Worm (Caenorhabditis elegans) whole organism, L1 larva: ENCODE data around the gene mlt-7.
A peak's percentile ranks its signal among the peaks of the same experiment; 100 is the strongest.

ENCODE experiments used
- C16A3.4 ChIP-seq: fragments of 150-350 bp; optimal IDR thresholded peaks from 2 replicates; lab custom pipeline; 2014; ENCODE audit warnings: missing biosample characterization, missing genetic modification characterization
- alr-1 ChIP-seq: fragments of 200-800 bp; sonication (Bioruptor generic); optimal IDR thresholded peaks from 2 replicates; lab custom pipeline; 2018; ENCODE audit warnings: borderline replicate concordance, mild to moderate bottlenecking, missing genetic modification characterization, missing compliant biosample characterization
- aly-2 ChIP-seq: fragments of 150-350 bp; optimal IDR thresholded peaks from 2 replicates; lab custom pipeline; 2014; ENCODE audit warnings: missing biosample characterization, missing genetic modification characterization
- blmp-1 ChIP-seq: fragments of 150-350 bp; optimal IDR thresholded peaks from 2 replicates; lab custom pipeline; 2014; ENCODE audit warnings: missing biosample characterization, missing genetic modification characterization
- ceh-88 ChIP-seq: fragments of 200-800 bp; sonication (Bioruptor generic); IDR thresholded peaks from 2 replicates; pipeline ENCODE4 v1.3.6; 2022; ENCODE audit warnings: missing genetic modification characterization, missing compliant biosample characterization
- ces-1 ChIP-seq: fragments of 150-350 bp; optimal IDR thresholded peaks from 2 replicates; lab custom pipeline; 2014; ENCODE audit warnings: missing biosample characterization, missing genetic modification reagents, missing genetic modification characterization
- efl-1 ChIP-seq, 4 experiments: fragments of 150-350 bp; optimal IDR thresholded peaks in 3 of 4; peaks in 1 of 4; 1 replicate in 1 of 4; 2 replicates in 3 of 4; lab custom pipeline; 2014; ENCODE audit warnings: missing biosample characterization in 2 of 4, missing genetic modification characterization in 2 of 4, missing genetic modification reagents in 2 of 4
- efl-3 ChIP-seq: fragments of 200-800 bp; sonication (Bioruptor generic); optimal IDR thresholded peaks from 2 replicates; lab custom pipeline; 2018; ENCODE audit warnings: mild to moderate bottlenecking, missing genetic modification characterization, missing compliant biosample characterization
- egl-13 ChIP-seq: sonication (generic microtip); optimal IDR thresholded peaks from 2 replicates; lab custom pipeline; 2016; ENCODE audit warnings: missing genotype, missing genetic modification reagents, missing genetic modification characterization, missing compliant biosample characterization
- elt-2 ChIP-seq: sonication (generic microtip); optimal IDR thresholded peaks from 2 replicates; lab custom pipeline; 2016; ENCODE audit warnings: missing genetic modification characterization, mild to moderate bottlenecking, inconsistent platforms, missing compliant biosample characterization, missing genetic modification reagents
- elt-3 ChIP-seq, 6 experiments: fragments of 150-350 bp in 1 of 6; sonication (generic microtip); optimal IDR thresholded peaks; 2 replicates each; lab custom pipeline; 2017 to 2018; ENCODE audit warnings: missing biosample characterization in 6 of 6, missing genetic modification characterization in 6 of 6, inconsistent platforms in 1 of 6
- fkh-4 ChIP-seq: sonication (generic microtip); optimal IDR thresholded peaks from 2 replicates; lab custom pipeline; 2016; ENCODE audit warnings: missing compliant biosample characterization, missing genetic modification characterization, borderline replicate concordance
- grh-1 ChIP-seq: fragments of 200-800 bp; sonication (Bioruptor generic); IDR thresholded peaks from 2 replicates; pipeline ENCODE4 v1.3.6; 2022; ENCODE audit warnings: missing genetic modification reagents, missing genetic modification characterization, missing compliant biosample characterization
- jun-1 ChIP-seq: fragments of 150-350 bp; optimal IDR thresholded peaks from 2 replicates; lab custom pipeline; 2014; ENCODE audit warnings: missing biosample characterization, missing genetic modification reagents, missing genetic modification characterization
- lin-13 ChIP-seq: fragments of 150-350 bp; optimal IDR thresholded peaks from 2 replicates; lab custom pipeline; 2014; ENCODE audit warnings: missing biosample characterization, missing genetic modification reagents, missing genetic modification characterization
- lin-14 ChIP-seq: fragments of 200-800 bp; sonication (Bioruptor generic); optimal IDR thresholded peaks from 2 replicates; lab custom pipeline; 2018; ENCODE audit warnings: mild to moderate bottlenecking, missing genetic modification characterization, moderate library complexity, missing compliant biosample characterization
- lin-15B ChIP-seq: fragments of 150-350 bp; sonication (generic microtip); optimal IDR thresholded peaks from 3 replicates; lab custom pipeline; 2014; ENCODE audit warnings: missing biosample characterization, missing genetic modification characterization
- lin-35 ChIP-seq, 2 experiments: fragments of 150-350 bp; optimal IDR thresholded peaks; 2 replicates each; lab custom pipeline; 2014; ENCODE audit warnings: missing biosample characterization in 2 of 2, missing genetic modification characterization in 2 of 2, missing genetic modification reagents in 2 of 2
- lir-3 ChIP-seq: sonication (generic microtip); optimal IDR thresholded peaks from 2 replicates; lab custom pipeline; 2016; ENCODE audit warnings: mild to moderate bottlenecking, missing genetic modification characterization, moderate library complexity, missing compliant biosample characterization; ENCODE audit not compliant: poor library complexity
- mab-9 ChIP-seq: fragments of 200-800 bp; sonication (Bioruptor generic); IDR thresholded peaks from 2 replicates; pipeline ENCODE4 v1.3.6; 2022; ENCODE audit warnings: missing genetic modification reagents, missing genetic modification characterization, missing compliant biosample characterization
- nhr-12 ChIP-seq: sonication (generic microtip); optimal IDR thresholded peaks from 2 replicates; lab custom pipeline; 2017; ENCODE audit warnings: missing biosample characterization, missing genetic modification characterization
- nhr-20 ChIP-seq: sonication (generic microtip); optimal IDR thresholded peaks from 2 replicates; lab custom pipeline; 2016; ENCODE audit warnings: mild to moderate bottlenecking, missing genetic modification characterization, missing compliant biosample characterization
- nhr-237 ChIP-seq: fragments of 150-350 bp; optimal IDR thresholded peaks from 2 replicates; lab custom pipeline; 2014; ENCODE audit warnings: missing biosample characterization, missing genetic modification characterization
- nhr-71 ChIP-seq: sonication (generic microtip); optimal IDR thresholded peaks from 2 replicates; lab custom pipeline; 2016; ENCODE audit warnings: mild to moderate bottlenecking, missing genetic modification characterization, moderate library complexity, missing compliant biosample characterization
- nhr-85 ChIP-seq: sonication (generic microtip); peaks from one replicate; lab custom pipeline; 2016; ENCODE audit warnings: missing genetic modification characterization, inconsistent platforms, missing compliant biosample characterization
- pag-3 ChIP-seq: sonication (generic microtip); optimal IDR thresholded peaks from 2 replicates; lab custom pipeline; 2017; ENCODE audit warnings: missing genetic modification characterization, mild to moderate bottlenecking, missing compliant biosample characterization, antibody characterized with exemption, borderline replicate concordance; ENCODE audit not compliant: insufficient read depth
- pax-3 ChIP-seq: fragments of 200-800 bp; sonication (Bioruptor generic); optimal IDR thresholded peaks from 2 replicates; lab custom pipeline; 2018; ENCODE audit warnings: mild to moderate bottlenecking, missing genetic modification characterization, moderate library complexity, missing compliant biosample characterization
- rnt-1 ChIP-seq: sonication (generic microtip); optimal IDR thresholded peaks from 2 replicates; lab custom pipeline; 2016; ENCODE audit warnings: mild to moderate bottlenecking, missing genetic modification characterization, moderate library complexity, missing compliant biosample characterization
- snpc-4 ChIP-seq: fragments of 150-350 bp; optimal IDR thresholded peaks from 2 replicates; lab custom pipeline; 2014; ENCODE audit warnings: missing biosample characterization, missing genetic modification characterization
- snu-23 ChIP-seq: sonication (generic microtip); optimal IDR thresholded peaks from 2 replicates; lab custom pipeline; 2016; ENCODE audit warnings: missing genetic modification characterization, missing compliant biosample characterization
- sox-4 ChIP-seq: sonication (generic microtip); optimal IDR thresholded peaks from 2 replicates; lab custom pipeline; 2016; ENCODE audit warnings: missing genetic modification characterization, missing compliant biosample characterization
- sptf-1 ChIP-seq: fragments of 150-350 bp; optimal IDR thresholded peaks from 2 replicates; lab custom pipeline; 2014; ENCODE audit warnings: missing biosample characterization, missing genetic modification characterization
- swsn-7 ChIP-seq: sonication (generic microtip); optimal IDR thresholded peaks from 2 replicates; lab custom pipeline; 2016; ENCODE audit warnings: missing genetic modification characterization, missing compliant biosample characterization
- tbx-2 ChIP-seq: sonication (generic microtip); optimal IDR thresholded peaks from 2 replicates; lab custom pipeline; 2016; ENCODE audit warnings: missing genetic modification characterization, missing compliant biosample characterization
- tlp-1 ChIP-seq: fragments of 150-350 bp; optimal IDR thresholded peaks from 2 replicates; lab custom pipeline; 2014; ENCODE audit warnings: missing biosample characterization, missing genetic modification characterization
- unc-30 ChIP-seq: sonication (generic microtip); optimal IDR thresholded peaks from 2 replicates; lab custom pipeline; 2017; ENCODE audit warnings: missing biosample characterization, missing genetic modification characterization
- unc-62 ChIP-seq: fragments of 150-350 bp; optimal IDR thresholded peaks from 2 replicates; lab custom pipeline; 2014; ENCODE audit warnings: missing biosample characterization, missing genetic modification reagents, missing genetic modification characterization
- unc-86 ChIP-seq: sonication (generic microtip); optimal IDR thresholded peaks from 2 replicates; lab custom pipeline; 2016; ENCODE audit warnings: missing genetic modification characterization, missing compliant biosample characterization
- vab-15 ChIP-seq: sonication (generic microtip); optimal IDR thresholded peaks from 2 replicates; lab custom pipeline; 2017; ENCODE audit warnings: missing genotype, mild to moderate bottlenecking, missing genetic modification characterization, missing compliant biosample characterization
- zag-1 ChIP-seq: fragments of 150-350 bp; optimal IDR thresholded peaks from 2 replicates; lab custom pipeline; 2014; ENCODE audit warnings: missing biosample characterization, missing genetic modification characterization
- zip-4 ChIP-seq: fragments of 200-800 bp; sonication (Bioruptor generic); optimal IDR thresholded peaks from 2 replicates; lab custom pipeline; 2018; ENCODE audit warnings: mild to moderate bottlenecking, missing genetic modification characterization, moderate library complexity, missing compliant biosample characterization

Gene mlt-7

ce11 chrII:4376295-4377172 is 16.3 kb upstream of the mlt-7 start, which contains the start of gene ntl-2 (continued):
- TF ChIP-seq efl-3 (GFP tag; lab: Kevin White, UChicago) = peak; percentile 71
- no peak for TF ChIP-seq ces-1 (GFP tag; lab: Kevin White, UChicago)

- TF ChIP-seq swsn-7 (tag; lab: Kevin White, UChicago) = no peak
- no peak for TF ChIP-seq zag-1
- no peak for TF ChIP-seq zip-4 (GFP tag; lab: Kevin White, UChicago)
- TF ChIP-seq, all 84 proteins: peak for 0
These were observed 14.6 kb upstream of the mlt-7 start, which contains the start of gene B0286.1 for ce11 chrII:4378195-4378594. Gene B0286.1 (plus strand): TSS chrII:4378495.

- TF ChIP-seq pag-3 (tag; lab: Kevin White, UChicago) (no peak), snpc-4 (no peak), tbx-2 (tag; lab: Kevin White, UChicago) (no peak), tlp-1 (tag; lab: Kevin White, UChicago) (no peak), pax-3 (tag; lab: Kevin White, UChicago) (no peak), fkh-4 (no peak), elt-2 (no peak), rnt-1 (tag; lab: Kevin White, UChicago) (no peak), unc-30 (tag; lab: Kevin White, UChicago) (no peak), unc-62 (no peak), lin-14 (GFP tag; lab: Kevin White, UChicago) (no peak), aly-2 (no peak)
- TF ChIP-seq, all 84 proteins: peak for 0
These were observed 9.5 kb upstream of the mlt-7 start, which contains the start of gene fkh-6 for ce11 chrII:4383306-4383705. Gene fkh-6 (minus strand): TSS chrII:4383406.

ce11 chrII:4391072-4391471 is 1.7 kb upstream of the mlt-7 start:
- peak in 1 of 2 experiments; percentile 5 for TF ChIP-seq lin-35 (GFP tag; optimal IDR thresholded peaks at IDR 0.05; lab: Kevin White, UChicago)
- no peak for TF ChIP-seq lin-15B (tag; lab: Kevin White, UChicago)
- TF ChIP-seq lin-14 (GFP tag; lab: Kevin White, UChicago) = peak; percentile 52
- TF ChIP-seq nhr-85 (tag; lab: Kevin White, UChicago) = peak; percentile 86
- no peak for TF ChIP-seq ces-1 (GFP tag; lab: Kevin White, UChicago)
- TF ChIP-seq snu-23 = peak; percentile 39
- no peak for TF ChIP-seq grh-1 (GFP tag; lab: Robert Waterston, UW)
- peak; percentile 74 for TF ChIP-seq blmp-1 (tag; lab: Kevin White, UChicago)
- TF ChIP-seq nhr-237 = no peak
- peak; percentile 39 for TF ChIP-seq nhr-71
- no peak for TF ChIP-seq ceh-88 (GFP tag; lab: Robert Waterston, UW)
- TF ChIP-seq nhr-20 (tag; lab: Kevin White, UChicago) = peak; percentile 26
- TF ChIP-seq elt-3 (tag; optimal IDR thresholded peaks at IDR 0.05; lab: Kevin White, UChicago) = peak in 5 of 6 experiments; percentile 5 to 90 (median 76)
- no peak for TF ChIP-seq alr-1
- TF ChIP-seq unc-86 (tag; lab: Kevin White, UChicago) = no peak

- TF ChIP-seq tlp-1 (tag; lab: Kevin White, UChicago) (no peak), blmp-1 (tag; lab: Kevin White, UChicago) (peak; percentile 48)
These were observed 1.6 kb downstream of the mlt-7 start for ce11 chrII:4394438-4394837.

- TF ChIP-seq lir-3 (tag; lab: Kevin White, UChicago) = no peak
- TF ChIP-seq lin-13 (GFP tag; lab: Kevin White, UChicago) = no peak
- TF ChIP-seq snu-23 = no peak
- TF ChIP-seq C16A3.4 (tag; lab: Kevin White, UChicago) = no peak
- TF ChIP-seq nhr-12 = no peak
- no peak for TF ChIP-seq jun-1 (tag; lab: Kevin White, UChicago)
- no peak for TF ChIP-seq sox-4 (tag; lab: Kevin White, UChicago)
- TF ChIP-seq efl-1 (optimal IDR thresholded peaks at IDR 0.05; lab: Kevin White, UChicago) = no peak
- no peak for TF ChIP-seq efl-1 (GFP tag; optimal IDR thresholded peaks at IDR 0.05 in 1 of 2; lab: Kevin White, UChicago)
- no peak for TF ChIP-seq mab-9 (GFP tag; lab: Robert Waterston, UW)
- no peak for TF ChIP-seq aly-2
- no peak for TF ChIP-seq pax-3 (tag; lab: Kevin White, UChicago)
- TF ChIP-seq egl-13 = no peak
- no peak for TF ChIP-seq snpc-4
- TF ChIP-seq vab-15 (tag; lab: Kevin White, UChicago) = no peak
- TF ChIP-seq lin-14 (GFP tag; lab: Kevin White, UChicago) = no peak
- no peak for TF ChIP-seq sptf-1 (tag; lab: Kevin White, UChicago)
These were observed 12.6 kb downstream of the mlt-7 start, which contains the start of gene ZK430.5 for ce11 chrII:4405358-4405757. Gene ZK430.5 (plus strand): TSS chrII:4405658.
